Worm (Caenorhabditis elegans): ENCODE results near the gene T01B7.5.

DNA sequence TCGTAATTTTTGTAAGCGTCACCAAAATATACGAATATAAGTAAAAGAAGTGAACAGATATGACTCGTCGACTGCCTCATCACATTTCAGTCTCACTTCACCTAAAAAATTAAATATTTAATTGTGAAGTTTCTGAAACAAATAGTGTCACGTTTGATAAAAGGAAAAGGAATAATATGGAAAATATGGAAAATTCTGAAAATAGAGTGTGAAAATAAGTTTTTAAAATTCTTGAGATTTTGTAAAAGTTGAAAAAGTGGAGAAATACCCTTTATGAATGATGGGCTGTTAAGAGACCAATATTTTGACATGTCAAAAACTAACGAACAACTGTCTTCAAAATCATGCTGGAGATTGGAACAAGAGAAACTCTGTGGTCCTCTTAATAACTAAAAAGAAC, 10.1 kb downstream of the T01B7.5 start, which contains the start of gene T01B7.9:
- TF ChIP-seq him-1 (tag; optimal IDR thresholded peaks at IDR 0.05), result no peak
- TF ChIP-seq W03F9.2 (tag; optimal IDR thresholded peaks at IDR 0.05), result no peak
- TF ChIP-seq dao-5 (tag; optimal IDR thresholded peaks at IDR 0.05), result no peak

All from whole organism, L4/young adult.